Worm (Caenorhabditis elegans) whole organism, L4 larva: ENCODE data around the gene fubl-1.

Experiments used
- D1046.2 ChIP-seq: fragments of 200-800 bp; sonication (Bioruptor generic); IDR thresholded peaks from 2 replicates; pipeline ENCODE4 v1.3.6; 2022; ENCODE audit warnings: missing genetic modification characterization, missing compliant biosample characterization
- F10B5.3 ChIP-seq: sonication (generic microtip); optimal IDR thresholded peaks from 2 replicates; lab custom pipeline; 2016; ENCODE audit warnings: mild to moderate bottlenecking, missing genetic modification characterization, missing compliant biosample characterization
- F26F4.8 ChIP-seq: fragments of 200-800 bp; sonication (Bioruptor generic); conservative IDR thresholded peaks from 2 replicates; pipeline ENCODE4 v1.3.6; 2022; ENCODE audit warnings: missing genetic modification characterization, missing compliant biosample characterization
- F37D6.2 ChIP-seq: sonication (generic microtip); optimal IDR thresholded peaks from 2 replicates; lab custom pipeline; 2016; ENCODE audit warnings: mild to moderate bottlenecking, missing genetic modification characterization, missing compliant biosample characterization
- T26A8.4 ChIP-seq: fragments of 200-800 bp; sonication (Bioruptor generic); IDR thresholded peaks from 2 replicates; pipeline ENCODE4 v1.3.6; 2022; ENCODE audit warnings: missing genetic modification characterization, missing compliant biosample characterization
- Y105C5A.15 ChIP-seq: fragments of 200-800 bp; sonication (Bioruptor generic); IDR thresholded peaks from 2 replicates; pipeline ENCODE4 v1.3.6; 2022; ENCODE audit warnings: missing genetic modification characterization, missing compliant biosample characterization
- Y48G9A.11 ChIP-seq: fragments of 200-800 bp; sonication (Bioruptor generic); IDR thresholded peaks from 2 replicates; pipeline ENCODE4 v1.3.6; 2022; ENCODE audit warnings: missing genetic modification reagents, missing genetic modification characterization, missing compliant biosample characterization
- aly-2 ChIP-seq: sonication (generic microtip); optimal IDR thresholded peaks from 2 replicates; lab custom pipeline; 2018; ENCODE audit warnings: missing biosample characterization, missing genetic modification characterization
- ama-1 ChIP-seq: fragments of 150-350 bp; optimal IDR thresholded peaks from 2 replicates; lab custom pipeline; 2014; ENCODE audit warnings: inconsistent platforms, mixed read lengths
- ceh-62 ChIP-seq: sonication (generic microtip); optimal IDR thresholded peaks from 2 replicates; lab custom pipeline; 2017; ENCODE audit warnings: missing biosample characterization, missing genetic modification characterization
- cey-2 ChIP-seq: sonication (generic microtip); optimal IDR thresholded peaks from 3 replicates; lab custom pipeline; 2017; ENCODE audit warnings: missing genetic modification characterization, mild to moderate bottlenecking, missing compliant biosample characterization, antibody characterized with exemption, borderline replicate concordance; ENCODE audit not compliant: insufficient read depth
- ctbp-1 ChIP-seq: fragments of 200-800 bp; sonication (Bioruptor generic); IDR thresholded peaks from 2 replicates; pipeline ENCODE4 v1.3.6; 2022; ENCODE audit warnings: missing genetic modification reagents, missing genetic modification characterization, missing compliant biosample characterization
- daf-16 ChIP-seq, 3 experiments: sonication (generic microtip); optimal IDR thresholded peaks; 2 replicates each; lab custom pipeline; 2016 to 2017; ENCODE audit warnings: missing genetic modification characterization in 3 of 3, missing genetic modification reagents in 3 of 3, mild to moderate bottlenecking in 2 of 3, missing compliant biosample characterization in 2 of 3, missing biosample characterization in 1 of 3, moderate library complexity in 1 of 3
- dmd-6 ChIP-seq: fragments of 200-800 bp; sonication (Bioruptor generic); IDR thresholded peaks from 2 replicates; pipeline ENCODE4 v1.3.6; 2022; ENCODE audit warnings: missing genetic modification reagents, missing genetic modification characterization, missing compliant biosample characterization
- dmd-9 ChIP-seq: fragments of 200-800 bp; sonication (Bioruptor generic); IDR thresholded peaks from 2 replicates; pipeline ENCODE4 v1.3.6; 2022; ENCODE audit warnings: missing genetic modification reagents, missing genetic modification characterization, missing compliant biosample characterization
- dve-1 ChIP-seq: sonication (generic microtip); optimal IDR thresholded peaks from 2 replicates; lab custom pipeline; 2017; ENCODE audit warnings: antibody characterized with exemption, mild to moderate bottlenecking, missing genetic modification characterization, missing compliant biosample characterization; ENCODE audit not compliant: insufficient read depth
- fkh-10 ChIP-seq: fragments of 150-350 bp; optimal IDR thresholded peaks from 2 replicates; lab custom pipeline; 2014; ENCODE audit warnings: missing biosample characterization, missing genetic modification reagents, missing genetic modification characterization
- fos-1 ChIP-seq: fragments of 150-350 bp; optimal IDR thresholded peaks from 2 replicates; lab custom pipeline; 2014; ENCODE audit warnings: missing biosample characterization, missing genetic modification characterization
- gei-8 ChIP-seq: fragments of 200-800 bp; sonication (Bioruptor generic); optimal IDR thresholded peaks from 2 replicates; lab custom pipeline; 2018; ENCODE audit warnings: mild to moderate bottlenecking, missing genetic modification characterization, missing compliant biosample characterization
- hlh-11 ChIP-seq: fragments of 200-800 bp; sonication (Bioruptor generic); optimal IDR thresholded peaks from 2 replicates; lab custom pipeline; 2018; ENCODE audit warnings: mild to moderate bottlenecking, missing genetic modification characterization, missing compliant biosample characterization
- hlh-30 ChIP-seq: sonication (generic microtip); optimal IDR thresholded peaks from 2 replicates; lab custom pipeline; 2017; ENCODE audit warnings: antibody characterized with exemption, mild to moderate bottlenecking, missing genetic modification characterization, missing compliant biosample characterization; ENCODE audit not compliant: insufficient read depth
- jun-1 ChIP-seq: fragments of 150-350 bp; optimal IDR thresholded peaks from 2 replicates; lab custom pipeline; 2014; ENCODE audit warnings: missing biosample characterization, missing genetic modification reagents, missing genetic modification characterization
- lim-7 ChIP-seq: fragments of 200-800 bp; sonication (Bioruptor generic); IDR thresholded peaks from 2 replicates; pipeline ENCODE4 v1.3.6; 2022; ENCODE audit warnings: missing genetic modification characterization, missing compliant biosample characterization
- lin-1 ChIP-seq: fragments of 200-800 bp; sonication (Bioruptor generic); IDR thresholded peaks from 2 replicates; pipeline ENCODE4 v1.3.6; 2022; ENCODE audit warnings: missing genetic modification reagents, missing genetic modification characterization, missing compliant biosample characterization
- lir-3 ChIP-seq: sonication (generic microtip); optimal IDR thresholded peaks from 2 replicates; lab custom pipeline; 2016; ENCODE audit warnings: mild to moderate bottlenecking, missing genetic modification characterization, missing compliant biosample characterization
- madf-9 ChIP-seq: fragments of 200-800 bp; sonication (Bioruptor generic); conservative IDR thresholded peaks from 2 replicates; pipeline ENCODE4 v1.3.6; 2022; ENCODE audit warnings: missing genetic modification reagents, missing genetic modification characterization, missing compliant biosample characterization
- mdt-29 ChIP-seq: fragments of 200-800 bp; sonication (Bioruptor generic); IDR thresholded peaks from 2 replicates; pipeline ENCODE4 v1.3.6; 2022; ENCODE audit warnings: missing genetic modification reagents, missing genetic modification characterization, missing compliant biosample characterization
- mep-1 ChIP-seq: fragments of 150-350 bp; sonication (generic microtip); optimal IDR thresholded peaks from 3 replicates; lab custom pipeline; 2014; ENCODE audit warnings: missing biosample characterization, missing genetic modification characterization
- mes-2 ChIP-seq: sonication (generic microtip); optimal IDR thresholded peaks from 2 replicates; lab custom pipeline; 2016; ENCODE audit warnings: missing genotype, mild to moderate bottlenecking, missing genetic modification characterization, missing compliant biosample characterization; ENCODE audit not compliant: poor library complexity, severe bottlenecking
- mxl-3 ChIP-seq: fragments of 200-800 bp; sonication (Bioruptor generic); optimal IDR thresholded peaks from 2 replicates; lab custom pipeline; 2018; ENCODE audit warnings: mild to moderate bottlenecking, missing genetic modification characterization, missing compliant biosample characterization
- nhr-10 ChIP-seq: fragments of 150-350 bp; optimal IDR thresholded peaks from 2 replicates; lab custom pipeline; 2014; ENCODE audit warnings: missing biosample characterization, missing genetic modification characterization
- nhr-102 ChIP-seq: sonication (generic microtip); optimal IDR thresholded peaks from 2 replicates; lab custom pipeline; 2016; ENCODE audit warnings: mild to moderate bottlenecking, missing genetic modification characterization, moderate library complexity, missing compliant biosample characterization
- nhr-25 ChIP-seq: sonication (generic microtip); optimal IDR thresholded peaks from 2 replicates; lab custom pipeline; 2017; ENCODE audit warnings: missing genetic modification characterization, mild to moderate bottlenecking, missing compliant biosample characterization, antibody characterized with exemption, moderate library complexity, borderline replicate concordance; ENCODE audit not compliant: insufficient read depth
- nhr-28 ChIP-seq: fragments of 150-350 bp; optimal IDR thresholded peaks from 2 replicates; lab custom pipeline; 2014; ENCODE audit warnings: missing biosample characterization, missing genetic modification characterization
- nhr-41 ChIP-seq: fragments of 200-800 bp; sonication (Bioruptor generic); IDR thresholded peaks from 2 replicates; pipeline ENCODE4 v1.3.6; 2022; ENCODE audit warnings: missing genetic modification reagents, missing genetic modification characterization, missing compliant biosample characterization
- nhr-42 ChIP-seq: fragments of 200-800 bp; sonication (Bioruptor generic); IDR thresholded peaks from 2 replicates; pipeline ENCODE4 v1.3.6; 2022; ENCODE audit warnings: missing genetic modification characterization, missing compliant biosample characterization
- nhr-76 ChIP-seq: fragments of 150-350 bp; optimal IDR thresholded peaks from 2 replicates; lab custom pipeline; 2014; ENCODE audit warnings: missing biosample characterization, missing genetic modification characterization
- nhr-77 ChIP-seq: fragments of 150-350 bp; optimal IDR thresholded peaks from 2 replicates; lab custom pipeline; 2014; ENCODE audit warnings: missing biosample characterization, missing genetic modification characterization
- pha-4 ChIP-seq, 2 experiments: fragments of 150-350 bp in 1 of 2; fragments of 200-800 bp in 1 of 2; sonication (Bioruptor generic) in 1 of 2; IDR thresholded peaks in 1 of 2; optimal IDR thresholded peaks in 1 of 2; 2 replicates each; pipeline versions ENCODE4 v1.3.6 to Lab custom; 2014 to 2022; ENCODE audit warnings: missing genetic modification characterization in 2 of 2, missing genetic modification reagents in 2 of 2, missing biosample characterization in 1 of 2, missing compliant biosample characterization in 1 of 2
- php-3 ChIP-seq: fragments of 200-800 bp; sonication (Bioruptor generic); IDR thresholded peaks from 2 replicates; pipeline ENCODE4 v1.3.6; 2022; ENCODE audit warnings: missing genetic modification reagents, missing genetic modification characterization, missing compliant biosample characterization
- pqm-1 ChIP-seq: sonication (generic microtip); optimal IDR thresholded peaks from 2 replicates; lab custom pipeline; 2017; ENCODE audit warnings: missing biosample characterization, missing genetic modification characterization
- sdz-12 ChIP-seq: fragments of 200-800 bp; sonication (Bioruptor generic); optimal IDR thresholded peaks from 2 replicates; lab custom pipeline; 2018; ENCODE audit warnings: mild to moderate bottlenecking, missing genetic modification characterization, missing compliant biosample characterization
- spr-1 ChIP-seq: sonication (generic microtip); optimal IDR thresholded peaks from 2 replicates; lab custom pipeline; 2016; ENCODE audit warnings: mild to moderate bottlenecking, missing genetic modification characterization, missing compliant biosample characterization
- spr-3 ChIP-seq: fragments of 200-800 bp; sonication (Bioruptor generic); optimal IDR thresholded peaks from 2 replicates; lab custom pipeline; 2018; ENCODE audit warnings: mild to moderate bottlenecking, missing genetic modification characterization, missing compliant biosample characterization
- tra-1 ChIP-seq: fragments of 200-800 bp; sonication (Bioruptor generic); IDR thresholded peaks from 2 replicates; pipeline ENCODE4 v1.3.6; 2022; ENCODE audit warnings: missing genetic modification reagents, missing genetic modification characterization, missing compliant biosample characterization
- zip-11 ChIP-seq: fragments of 200-800 bp; sonication (Bioruptor generic); IDR thresholded peaks from 2 replicates; pipeline ENCODE4 v1.3.6; 2022; ENCODE audit warnings: missing genetic modification characterization, missing compliant biosample characterization
- zip-2 ChIP-seq: fragments of 150-350 bp; optimal IDR thresholded peaks from 2 replicates; lab custom pipeline; 2014; ENCODE audit warnings: missing biosample characterization, missing genetic modification characterization

The fubl-1 gene

ce11 chrV:10256050-10256449, 17.4 kb upstream of the fubl-1 start, which contains the start of gene nhr-232 (continued):
- TF ChIP-seq pha-4 (GFP tag; IDR thresholded peaks at IDR 0.05; lab: Robert Waterston, UW) (no peak), pha-4 (tag; optimal IDR thresholded peaks at IDR 0.05; lab: Kevin White, UChicago) (peak; percentile 14), madf-9 (GFP tag; lab: Robert Waterston, UW) (no peak), dve-1 (tag; lab: Kevin White, UChicago) (peak; percentile 64), daf-16 (GFP tag; optimal IDR thresholded peaks at IDR 0.05; lab: Kevin White, UChicago) (no peak), daf-16 (tag; optimal IDR thresholded peaks at IDR 0.05; lab: Kevin White, UChicago) (peak; percentile 89), nhr-28 (tag; lab: Kevin White, UChicago) (peak; percentile 80), pqm-1 (peak; percentile 86), mes-2 (tag; lab: Kevin White, UChicago) (peak; percentile 33), nhr-77 (peak; percentile 73), mxl-3 (peak; percentile 52), lim-7 (GFP tag; lab: Robert Waterston, UW) (no peak)

ce11 chrV:10255005-10255472, 16.4 kb upstream of the fubl-1 start, which contains the start of gene rop-1:
TSS of gene rop-1 (minus strand) at chrV:10255055.
- TF ChIP-seq F26F4.8 (no peak), dve-1 (tag; lab: Kevin White, UChicago) (peak; percentile 58), tra-1 (GFP tag; lab: Robert Waterston, UW) (no peak), nhr-28 (tag; lab: Kevin White, UChicago) (peak; percentile 37), spr-3 (GFP tag; lab: Kevin White, UChicago) (no peak), nhr-76 (tag; lab: Kevin White, UChicago) (no peak), ceh-62 (tag; lab: Kevin White, UChicago) (no peak), hlh-30 (tag; lab: Kevin White, UChicago) (no peak), mxl-3 (no peak), ama-1 (peak; percentile 59), D1046.2 (GFP tag; lab: Robert Waterston, UW) (no peak), zip-2 (peak; percentile 94), F37D6.2 (tag; lab: Kevin White, UChicago) (no peak), cey-2 (tag; lab: Kevin White, UChicago) (no peak), fkh-10 (GFP tag; lab: Kevin White, UChicago) (no peak), dmd-9 (GFP tag; lab: Robert Waterston, UW) (no peak), ctbp-1 (GFP tag; lab: Robert Waterston, UW) (no peak), T26A8.4 (GFP tag; lab: Robert Waterston, UW) (no peak), php-3 (GFP tag; lab: Robert Waterston, UW) (no peak), aly-2 (tag; lab: Kevin White, UChicago) (no peak), fos-1 (tag; lab: Kevin White, UChicago) (no peak), gei-8 (GFP tag; lab: Kevin White, UChicago) (no peak), F10B5.3 (tag; lab: Kevin White, UChicago) (no peak), sdz-12 (GFP tag; lab: Kevin White, UChicago) (no peak), spr-1 (no peak), nhr-42 (no peak), Y105C5A.15 (GFP tag; lab: Robert Waterston, UW) (no peak), hlh-11 (tag; lab: Kevin White, UChicago) (no peak), mep-1 (tag; lab: Kevin White, UChicago) (no peak), nhr-102 (tag; lab: Kevin White, UChicago) (no peak), lir-3 (tag; lab: Kevin White, UChicago) (no peak), mdt-29 (GFP tag; lab: Robert Waterston, UW) (no peak), pha-4 (GFP tag; IDR thresholded peaks at IDR 0.05; lab: Robert Waterston, UW) (no peak), pha-4 (tag; optimal IDR thresholded peaks at IDR 0.05; lab: Kevin White, UChicago) (peak; percentile 68), nhr-25 (tag; lab: Kevin White, UChicago) (no peak), daf-16 (GFP tag; optimal IDR thresholded peaks at IDR 0.05; lab: Kevin White, UChicago) (no peak), daf-16 (tag; optimal IDR thresholded peaks at IDR 0.05; lab: Kevin White, UChicago) (peak; percentile 64), zip-11 (GFP tag; lab: Robert Waterston, UW) (no peak), nhr-41 (no peak), dmd-6 (GFP tag; lab: Robert Waterston, UW) (no peak), jun-1 (tag; lab: Kevin White, UChicago) (no peak), lin-1 (GFP tag; lab: Robert Waterston, UW) (no peak), Y48G9A.11 (no peak), nhr-10 (tag; lab: Kevin White, UChicago) (no peak)
